Worm (Caenorhabditis elegans) whole organism, mixed stage, embryonic: ENCODE data around the gene F49C12.2.
"Not testable (repeated sequence)": the region's sequence is repeated elsewhere in the genome, so short reads cannot be mapped to it uniquely, and the experiment has no call there.

ENCODE experiments used
- blmp-1 ChIP-seq: fragments of 150-350 bp; optimal IDR thresholded peaks from 2 replicates; lab custom pipeline; 2014; ENCODE audit warnings: missing biosample characterization, missing genetic modification characterization
- ceh-43 ChIP-seq: fragments of 200-800 bp; sonication (Bioruptor generic); optimal IDR thresholded peaks from 2 replicates; lab custom pipeline; 2018; ENCODE audit warnings: mild to moderate bottlenecking, missing genetic modification characterization, moderate library complexity, missing compliant biosample characterization
- ces-1 ChIP-seq: fragments of 150-350 bp; optimal IDR thresholded peaks from 2 replicates; lab custom pipeline; 2014; ENCODE audit warnings: missing biosample characterization, missing genetic modification reagents, missing genetic modification characterization
- elt-1 ChIP-seq: sonication (generic microtip); optimal IDR thresholded peaks from 2 replicates; lab custom pipeline; 2017; ENCODE audit warnings: missing genetic modification characterization, mild to moderate bottlenecking, missing compliant biosample characterization, antibody characterized with exemption, moderate library complexity, borderline replicate concordance; ENCODE audit not compliant: insufficient read depth
- lin-32 ChIP-seq: fragments of 200-800 bp; sonication (Bioruptor generic); optimal IDR thresholded peaks from 2 replicates; lab custom pipeline; 2018; ENCODE audit warnings: mild to moderate bottlenecking, missing genetic modification characterization, missing compliant biosample characterization
- lsy-2 ChIP-seq: fragments of 150-350 bp; optimal IDR thresholded peaks from 2 replicates; lab custom pipeline; 2014; ENCODE audit warnings: missing biosample characterization, missing genetic modification characterization
- nhr-237 ChIP-seq: fragments of 150-350 bp; optimal IDR thresholded peaks from 2 replicates; lab custom pipeline; 2014; ENCODE audit warnings: missing biosample characterization, missing genetic modification characterization
- nhr-76 ChIP-seq: sonication (generic microtip); optimal IDR thresholded peaks from 2 replicates; lab custom pipeline; 2017; ENCODE audit warnings: missing biosample characterization, missing genetic modification characterization
- snpc-4 ChIP-seq: fragments of 150-350 bp; optimal IDR thresholded peaks from 2 replicates; lab custom pipeline; 2014; ENCODE audit warnings: missing biosample characterization, missing genetic modification characterization
- unc-120 ChIP-seq: sonication (generic microtip); optimal IDR thresholded peaks from 2 replicates; lab custom pipeline; 2017; ENCODE audit warnings: missing genetic modification characterization, missing compliant biosample characterization; ENCODE audit not compliant: poor library complexity, severe bottlenecking
- unc-62 ChIP-seq: fragments of 150-350 bp; optimal IDR thresholded peaks from 2 replicates; lab custom pipeline; 2014; ENCODE audit warnings: missing biosample characterization, missing genetic modification reagents, missing genetic modification characterization
- ztf-11 ChIP-seq: fragments of 150-350 bp; optimal IDR thresholded peaks from 2 replicates; lab custom pipeline; 2014; ENCODE audit warnings: missing biosample characterization, missing genetic modification characterization

ce11 chrIV:9249219-9249618, 49.8 kb downstream of the F49C12.2 start, which contains the start of gene Y11D7A.7:
- not testable (repeated sequence) for TF ChIP-seq elt-1 (tag; lab: Kevin White, UChicago); blmp-1 (tag; lab: Kevin White, UChicago); unc-62 (GFP tag; lab: Kevin White, UChicago); nhr-76; unc-120 (tag; lab: Kevin White, UChicago); ces-1; ztf-11; nhr-237 (tag; lab: Kevin White, UChicago); lin-32 (GFP tag; lab: Kevin White, UChicago); snpc-4 (tag; lab: Kevin White, UChicago); lsy-2 (tag; lab: Kevin White, UChicago); ceh-43
